Worm (Caenorhabditis elegans) whole organism, early embryonic: Measurements from ENCODE around the gene fbxb-7.

Experiments
- B0310.2 ChIP-seq: sonication (generic microtip); optimal IDR thresholded peaks from 2 replicates; lab custom pipeline; 2016; ENCODE audit warnings: mild to moderate bottlenecking, missing genetic modification characterization, missing compliant biosample characterization
- ets-7 ChIP-seq: sonication (generic microtip); optimal IDR thresholded peaks from 2 replicates; lab custom pipeline; 2016; ENCODE audit warnings: missing genotype, missing genetic modification characterization, missing compliant biosample characterization
- hmbx-1 ChIP-seq: sonication (generic microtip); optimal IDR thresholded peaks from 2 replicates; lab custom pipeline; 2016; ENCODE audit warnings: mild to moderate bottlenecking, missing genetic modification characterization, missing compliant biosample characterization
- pes-1 ChIP-seq: fragments of 200-800 bp; sonication (Bioruptor generic); IDR thresholded peaks from 2 replicates; pipeline ENCODE4 v1.3.6; 2022; ENCODE audit warnings: missing genetic modification reagents, missing genetic modification characterization, missing compliant biosample characterization
- sea-1 ChIP-seq: fragments of 200-800 bp; sonication (Bioruptor generic); conservative IDR thresholded peaks from 2 replicates; pipeline ENCODE4 v1.3.6; 2022; ENCODE audit warnings: missing genetic modification characterization, missing compliant biosample characterization
- tbx-37 ChIP-seq: fragments of 200-800 bp; sonication (Bioruptor generic); conservative IDR thresholded peaks from 2 replicates; pipeline ENCODE4 v1.3.6; 2022; ENCODE audit warnings: missing genetic modification reagents, missing genetic modification characterization, missing compliant biosample characterization

Gene fbxb-7

ce11 chrV:17416833-17417232 is 39.6 kb downstream of the fbxb-7 start, which contains the start of gene clc-21:
Gene clc-21, plus strand, starts transcription at chrV:17417133.
- TF ChIP-seq ets-7 (tag; lab: Kevin White, UChicago), result no peak
- TF ChIP-seq sea-1 (GFP tag; lab: Robert Waterston, UW), result no peak
- no peak for TF ChIP-seq hmbx-1
- TF ChIP-seq pes-1 (GFP tag; lab: Robert Waterston, UW), result no peak
- no peak for TF ChIP-seq tbx-37 (GFP tag; lab: Robert Waterston, UW)
- TF ChIP-seq B0310.2 (tag; lab: Kevin White, UChicago), result no peak
